Worm (Caenorhabditis elegans) whole organism, L4 larva: ENCODE data around the gene K01A12.3.

ENCODE experiments used
- F10B5.3 ChIP-seq: sonication (generic microtip); optimal IDR thresholded peaks from 2 replicates; lab custom pipeline; 2016; ENCODE audit warnings: mild to moderate bottlenecking, missing genetic modification characterization, missing compliant biosample characterization
- F37D6.2 ChIP-seq: sonication (generic microtip); optimal IDR thresholded peaks from 2 replicates; lab custom pipeline; 2016; ENCODE audit warnings: mild to moderate bottlenecking, missing genetic modification characterization, missing compliant biosample characterization
- F44E2.7 ChIP-seq: fragments of 200-800 bp; sonication (Bioruptor generic); IDR thresholded peaks from 2 replicates; pipeline ENCODE4 v2.1.2; 2022; ENCODE audit warnings: missing genetic modification characterization, missing compliant biosample characterization
- F49E8.2 ChIP-seq: sonication (generic microtip); optimal IDR thresholded peaks from 2 replicates; lab custom pipeline; 2016; ENCODE audit warnings: missing compliant biosample characterization, mild to moderate bottlenecking, missing genetic modification characterization, borderline replicate concordance
- R02D3.7 ChIP-seq: fragments of 150-350 bp; sonication (generic microtip); optimal IDR thresholded peaks from 3 replicates; lab custom pipeline; 2014; ENCODE audit warnings: missing biosample characterization, missing genetic modification characterization
- Y105C5A.15 ChIP-seq: fragments of 200-800 bp; sonication (Bioruptor generic); IDR thresholded peaks from 2 replicates; pipeline ENCODE4 v1.3.6; 2022; ENCODE audit warnings: missing genetic modification characterization, missing compliant biosample characterization
- Y5F2A.4 ChIP-seq: fragments of 200-800 bp; sonication (Bioruptor generic); optimal IDR thresholded peaks from 2 replicates; lab custom pipeline; 2018; ENCODE audit warnings: mild to moderate bottlenecking, missing genetic modification characterization, missing compliant biosample characterization
- Y75B8A.6 ChIP-seq: fragments of 200-800 bp; sonication (Bioruptor generic); IDR thresholded peaks from 2 replicates; pipeline ENCODE4 v1.3.6; 2022; ENCODE audit warnings: missing genetic modification reagents, missing genetic modification characterization, missing compliant biosample characterization
- aly-2 ChIP-seq: sonication (generic microtip); optimal IDR thresholded peaks from 2 replicates; lab custom pipeline; 2018; ENCODE audit warnings: missing biosample characterization, missing genetic modification characterization
- ama-1 ChIP-seq: fragments of 150-350 bp; optimal IDR thresholded peaks from 2 replicates; lab custom pipeline; 2014; ENCODE audit warnings: inconsistent platforms, mixed read lengths
- attf-4 ChIP-seq: sonication (generic microtip); optimal IDR thresholded peaks from 3 replicates; lab custom pipeline; 2017; ENCODE audit warnings: missing biosample characterization, missing genetic modification characterization
- ceh-28 ChIP-seq: fragments of 150-350 bp; optimal IDR thresholded peaks from 2 replicates; lab custom pipeline; 2014; ENCODE audit warnings: missing biosample characterization, missing genetic modification reagents, missing genetic modification characterization
- ceh-62 ChIP-seq: sonication (generic microtip); optimal IDR thresholded peaks from 2 replicates; lab custom pipeline; 2017; ENCODE audit warnings: missing biosample characterization, missing genetic modification characterization
- cey-2 ChIP-seq: sonication (generic microtip); optimal IDR thresholded peaks from 3 replicates; lab custom pipeline; 2017; ENCODE audit warnings: missing genetic modification characterization, mild to moderate bottlenecking, missing compliant biosample characterization, antibody characterized with exemption, borderline replicate concordance; ENCODE audit not compliant: insufficient read depth
- dmd-8 ChIP-seq: fragments of 200-800 bp; sonication (Bioruptor generic); IDR thresholded peaks from 2 replicates; pipeline ENCODE4 v1.3.6; 2022; ENCODE audit warnings: missing genetic modification characterization, missing compliant biosample characterization
- dmd-9 ChIP-seq: fragments of 200-800 bp; sonication (Bioruptor generic); IDR thresholded peaks from 2 replicates; pipeline ENCODE4 v1.3.6; 2022; ENCODE audit warnings: missing genetic modification reagents, missing genetic modification characterization, missing compliant biosample characterization
- duxl-1 ChIP-seq: sonication (generic microtip); optimal IDR thresholded peaks from 2 replicates; lab custom pipeline; 2016; ENCODE audit warnings: mild to moderate bottlenecking, missing genetic modification characterization, moderate library complexity, missing compliant biosample characterization; ENCODE audit not compliant: poor library complexity
- dve-1 ChIP-seq: sonication (generic microtip); optimal IDR thresholded peaks from 2 replicates; lab custom pipeline; 2017; ENCODE audit warnings: antibody characterized with exemption, mild to moderate bottlenecking, missing genetic modification characterization, missing compliant biosample characterization; ENCODE audit not compliant: insufficient read depth
- egl-27 ChIP-seq: sonication (generic microtip); optimal IDR thresholded peaks from 3 replicates; lab custom pipeline; 2017; ENCODE audit warnings: missing biosample characterization, missing genetic modification reagents, missing genetic modification characterization
- fkh-10 ChIP-seq: fragments of 150-350 bp; optimal IDR thresholded peaks from 2 replicates; lab custom pipeline; 2014; ENCODE audit warnings: missing biosample characterization, missing genetic modification reagents, missing genetic modification characterization
- fos-1 ChIP-seq: fragments of 150-350 bp; optimal IDR thresholded peaks from 2 replicates; lab custom pipeline; 2014; ENCODE audit warnings: missing biosample characterization, missing genetic modification characterization
- hlh-30 ChIP-seq: sonication (generic microtip); optimal IDR thresholded peaks from 2 replicates; lab custom pipeline; 2017; ENCODE audit warnings: antibody characterized with exemption, mild to moderate bottlenecking, missing genetic modification characterization, missing compliant biosample characterization; ENCODE audit not compliant: insufficient read depth
- hmg-1.1 ChIP-seq: fragments of 200-800 bp; sonication (Bioruptor generic); IDR thresholded peaks from 2 replicates; pipeline ENCODE4 v1.3.6; 2022; ENCODE audit warnings: missing genetic modification reagents, missing genetic modification characterization, missing compliant biosample characterization
- lin-38 ChIP-seq: fragments of 200-800 bp; sonication (Bioruptor generic); IDR thresholded peaks from 2 replicates; pipeline ENCODE4 v1.3.6; 2022; ENCODE audit warnings: missing genetic modification reagents, missing genetic modification characterization, missing compliant biosample characterization
- lin-39 ChIP-seq: fragments of 150-350 bp; optimal IDR thresholded peaks from 2 replicates; lab custom pipeline; 2014; ENCODE audit warnings: missing biosample characterization, missing genetic modification reagents, missing genetic modification characterization
- lsy-2 ChIP-seq, 2 experiments: fragments of 150-350 bp in 1 of 2; sonication (generic microtip) in 1 of 2; optimal IDR thresholded peaks; 2 replicates each; lab custom pipeline; 2014 to 2017; ENCODE audit warnings: missing biosample characterization in 2 of 2, missing genetic modification characterization in 2 of 2
- madf-5 ChIP-seq, 2 experiments: fragments of 200-800 bp; sonication (Bioruptor generic); IDR thresholded peaks; 2 replicates each; pipeline ENCODE4 v1.3.6; 2022; ENCODE audit warnings: missing compliant biosample characterization in 2 of 2, missing genetic modification characterization in 2 of 2
- mdl-1 ChIP-seq, 2 experiments: fragments of 150-350 bp in 1 of 2; sonication (generic microtip) in 1 of 2; optimal IDR thresholded peaks; 2 replicates each; lab custom pipeline; 2014 to 2017; ENCODE audit warnings: missing biosample characterization in 2 of 2, missing genetic modification characterization in 2 of 2
- mep-1 ChIP-seq: fragments of 150-350 bp; sonication (generic microtip); optimal IDR thresholded peaks from 3 replicates; lab custom pipeline; 2014; ENCODE audit warnings: missing biosample characterization, missing genetic modification characterization
- nhr-111 ChIP-seq: fragments of 200-800 bp; sonication (Bioruptor generic); optimal IDR thresholded peaks from 2 replicates; lab custom pipeline; 2018; ENCODE audit warnings: mild to moderate bottlenecking, missing genetic modification characterization, missing compliant biosample characterization
- nhr-25 ChIP-seq: sonication (generic microtip); optimal IDR thresholded peaks from 2 replicates; lab custom pipeline; 2017; ENCODE audit warnings: missing genetic modification characterization, mild to moderate bottlenecking, missing compliant biosample characterization, antibody characterized with exemption, moderate library complexity, borderline replicate concordance; ENCODE audit not compliant: insufficient read depth
- nhr-28 ChIP-seq: fragments of 150-350 bp; optimal IDR thresholded peaks from 2 replicates; lab custom pipeline; 2014; ENCODE audit warnings: missing biosample characterization, missing genetic modification characterization
- nhr-42 ChIP-seq: fragments of 200-800 bp; sonication (Bioruptor generic); IDR thresholded peaks from 2 replicates; pipeline ENCODE4 v1.3.6; 2022; ENCODE audit warnings: missing genetic modification characterization, missing compliant biosample characterization
- nhr-48 ChIP-seq: sonication (generic microtip); optimal IDR thresholded peaks from 2 replicates; lab custom pipeline; 2016; ENCODE audit warnings: mild to moderate bottlenecking, missing genetic modification characterization, missing compliant biosample characterization
- nhr-76 ChIP-seq: fragments of 150-350 bp; optimal IDR thresholded peaks from 2 replicates; lab custom pipeline; 2014; ENCODE audit warnings: missing biosample characterization, missing genetic modification characterization
- nhr-77 ChIP-seq: fragments of 150-350 bp; optimal IDR thresholded peaks from 2 replicates; lab custom pipeline; 2014; ENCODE audit warnings: missing biosample characterization, missing genetic modification characterization
- saeg-2 ChIP-seq: fragments of 200-800 bp; sonication (Bioruptor generic); IDR thresholded peaks from 2 replicates; pipeline ENCODE4 v1.3.6; 2022; ENCODE audit warnings: missing genetic modification reagents, missing genetic modification characterization, missing compliant biosample characterization
- sdz-12 ChIP-seq: fragments of 200-800 bp; sonication (Bioruptor generic); optimal IDR thresholded peaks from 2 replicates; lab custom pipeline; 2018; ENCODE audit warnings: mild to moderate bottlenecking, missing genetic modification characterization, missing compliant biosample characterization
- set-16 ChIP-seq: fragments of 200-800 bp; sonication (Bioruptor generic); IDR thresholded peaks from 2 replicates; pipeline ENCODE4 v1.3.6; 2022; ENCODE audit warnings: missing genetic modification reagents, missing genetic modification characterization, missing compliant biosample characterization
- skn-1 ChIP-seq: fragments of 150-350 bp; optimal IDR thresholded peaks from 2 replicates; lab custom pipeline; 2014; ENCODE audit warnings: missing biosample characterization, missing genetic modification characterization
- snpc-1.2 ChIP-seq: fragments of 200-800 bp; sonication (Bioruptor generic); IDR thresholded peaks from 2 replicates; pipeline ENCODE4 v1.3.6; 2022; ENCODE audit warnings: missing genetic modification reagents, missing genetic modification characterization, missing compliant biosample characterization
- snpc-4 ChIP-seq: fragments of 150-350 bp; optimal IDR thresholded peaks from 2 replicates; lab custom pipeline; 2014; ENCODE audit warnings: missing biosample characterization, missing genetic modification characterization
- spr-1 ChIP-seq: sonication (generic microtip); optimal IDR thresholded peaks from 2 replicates; lab custom pipeline; 2016; ENCODE audit warnings: mild to moderate bottlenecking, missing genetic modification characterization, missing compliant biosample characterization
- tra-1 ChIP-seq: fragments of 200-800 bp; sonication (Bioruptor generic); IDR thresholded peaks from 2 replicates; pipeline ENCODE4 v1.3.6; 2022; ENCODE audit warnings: missing genetic modification reagents, missing genetic modification characterization, missing compliant biosample characterization
- vab-7 ChIP-seq: fragments of 200-800 bp; sonication (Bioruptor generic); IDR thresholded peaks from 2 replicates; pipeline ENCODE4 v1.3.6; 2022; ENCODE audit warnings: missing genetic modification reagents, missing genetic modification characterization, missing compliant biosample characterization
- zip-11 ChIP-seq: fragments of 200-800 bp; sonication (Bioruptor generic); IDR thresholded peaks from 2 replicates; pipeline ENCODE4 v1.3.6; 2022; ENCODE audit warnings: missing genetic modification characterization, missing compliant biosample characterization
- ztf-11 ChIP-seq: fragments of 150-350 bp; optimal IDR thresholded peaks from 2 replicates; lab custom pipeline; 2014; ENCODE audit warnings: missing biosample characterization, missing genetic modification characterization
- ztf-7 ChIP-seq: fragments of 150-350 bp; optimal IDR thresholded peaks from 2 replicates; lab custom pipeline; 2014; ENCODE audit warnings: missing biosample characterization, missing genetic modification characterization

The K01A12.3 gene

DNA sequence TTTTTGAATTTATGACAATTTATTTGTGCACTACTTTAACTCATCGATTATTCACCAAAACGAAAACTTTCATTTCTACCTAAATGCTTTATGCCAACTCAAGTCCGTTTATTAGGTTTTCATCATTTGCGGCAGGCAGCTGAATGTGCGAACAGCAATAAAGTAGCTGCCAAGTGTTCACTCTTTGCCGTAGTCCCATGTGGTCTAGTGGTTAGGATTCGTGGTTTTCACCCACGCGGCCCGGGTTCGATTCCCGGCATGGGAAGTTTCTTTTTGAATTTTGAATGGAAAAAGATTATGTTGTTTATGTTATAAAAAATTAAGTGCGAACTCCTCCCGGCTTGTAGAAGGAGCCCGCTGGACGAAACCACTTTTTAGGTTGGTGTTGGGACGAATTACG is 21.3 kb upstream of the K01A12.3 start (continued):
- TF ChIP-seq madf-5 (GFP tag; IDR thresholded peaks at IDR 0.05; lab: Robert Waterston, UW) (0 out of 4 replicates have a peak, but pooled peaks have one; percentile 69 to 70), ceh-28 (tag; lab: Kevin White, UChicago) (no peak), dmd-9 (GFP tag; lab: Robert Waterston, UW) (peak; percentile 37; the same call in 1 of the 2 replicates), aly-2 (no peak), dmd-8 (peak; percentile 92), attf-4 (tag; lab: Kevin White, UChicago) (no peak), mep-1 (tag; lab: Kevin White, UChicago) (peak; percentile 51), fos-1 (no peak), F10B5.3 (no peak)

DNA sequence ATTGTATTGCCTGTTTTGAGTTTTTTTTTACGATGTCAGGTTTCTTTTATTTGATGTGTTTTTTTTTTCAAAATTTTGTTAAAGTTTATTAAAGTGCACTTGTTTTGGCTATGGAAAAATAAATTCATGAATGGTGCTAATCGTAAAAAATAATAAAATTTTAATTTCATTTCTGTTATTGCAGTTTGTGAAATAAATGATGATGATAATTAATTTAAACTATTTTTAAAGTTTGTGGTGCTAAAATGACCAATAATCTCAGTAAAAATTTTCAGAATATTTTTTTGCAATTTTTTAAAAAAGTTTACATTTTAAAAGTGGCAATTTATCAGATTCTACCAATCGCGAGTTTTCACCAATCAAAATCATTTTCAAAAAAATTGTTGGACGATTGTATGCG is 18.8 kb upstream of the K01A12.3 start, which contains the start of gene stg-2:
Gene stg-2 (minus strand): TSS at position 101 of the 400 bp plus-strand sequence.
- no peak for TF ChIP-seq nhr-25 (tag; lab: Kevin White, UChicago)
- TF ChIP-seq snpc-1.2 (GFP tag; lab: Robert Waterston, UW), result no peak

DNA sequence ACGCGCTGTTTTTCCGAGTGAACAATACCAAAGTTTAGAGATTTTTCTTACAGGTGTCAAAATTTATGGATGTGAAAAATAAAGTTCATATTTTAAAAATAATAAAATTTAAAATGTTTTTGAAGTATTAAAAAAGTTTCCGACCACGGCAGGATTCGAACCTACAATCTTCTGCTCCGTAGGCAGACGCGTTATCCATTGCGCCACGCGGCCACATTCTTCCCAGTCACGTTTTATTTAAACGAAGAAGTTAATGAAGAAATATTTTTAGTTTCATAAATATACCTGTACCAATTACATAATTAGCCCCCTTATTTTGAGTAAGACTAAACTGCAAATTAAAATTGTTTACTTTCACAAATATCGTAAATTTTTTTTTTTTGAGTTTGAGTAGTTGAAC is 15.7 kb upstream of the K01A12.3 start:
- TF ChIP-seq lsy-2 (tag; optimal IDR thresholded peaks at IDR 0.05; lab: Kevin White, UChicago) (no peak), fkh-10 (GFP tag; lab: Kevin White, UChicago) (no peak), lin-39 (no peak), nhr-76 (tag; lab: Kevin White, UChicago) (no peak), skn-1 (tag; lab: Kevin White, UChicago) (no peak), nhr-48 (tag; lab: Kevin White, UChicago) (peak; percentile 21), nhr-77 (tag; lab: Kevin White, UChicago) (no peak), lin-38 (GFP tag; lab: Robert Waterston, UW) (peak; percentile 70), F49E8.2 (tag; lab: Kevin White, UChicago) (peak; percentile 50), mdl-1 (tag; optimal IDR thresholded peaks at IDR 0.05; lab: Kevin White, UChicago) (no peak), nhr-42 (GFP tag; lab: Robert Waterston, UW) (no peak), vab-7 (GFP tag; lab: Robert Waterston, UW) (peak; percentile 62), fos-1 (no peak), hlh-30 (tag; lab: Kevin White, UChicago) (no peak), ama-1 (lab: Kevin White, UChicago) (no peak), snpc-4 (no peak), R02D3.7 (tag; lab: Kevin White, UChicago) (no peak), egl-27 (no peak), dmd-9 (GFP tag; lab: Robert Waterston, UW) (no peak), duxl-1 (tag; lab: Kevin White, UChicago) (peak; percentile 51), spr-1 (tag; lab: Kevin White, UChicago) (peak; percentile 29), nhr-111 (no peak), dve-1 (tag; lab: Kevin White, UChicago) (peak; percentile 53), ztf-11 (tag; lab: Kevin White, UChicago) (no peak), sdz-12 (GFP tag; lab: Kevin White, UChicago) (no peak), ceh-62 (tag; lab: Kevin White, UChicago) (no peak), hmg-1.1 (GFP tag; lab: Robert Waterston, UW) (0 out of 2 replicates have a peak, but pooled peaks have one; percentile 10), ztf-7 (tag; lab: Kevin White, UChicago) (no peak), aly-2 (no peak), dmd-8 (peak; percentile 80), cey-2 (tag; lab: Kevin White, UChicago) (no peak), tra-1 (peak; percentile 80; the same call in 1 of the 2 replicates), F44E2.7 (GFP tag; lab: Robert Waterston, UW) (no peak), zip-11 (GFP tag; lab: Robert Waterston, UW) (no peak), Y5F2A.4 (GFP tag; lab: Kevin White, UChicago) (peak; percentile 20), set-16 (GFP tag; lab: Robert Waterston, UW) (no peak), Y75B8A.6 (GFP tag; lab: Robert Waterston, UW) (no peak), nhr-28 (tag; lab: Kevin White, UChicago) (no peak), Y105C5A.15 (no peak), saeg-2 (GFP tag; lab: Robert Waterston, UW) (no peak), F37D6.2 (no peak)
